Worm (Caenorhabditis elegans): Measurements from ENCODE around the gene clec-218.
A peak's percentile ranks its signal among the peaks of the same experiment; 100 is the strongest.

Gene clec-218

DNA sequence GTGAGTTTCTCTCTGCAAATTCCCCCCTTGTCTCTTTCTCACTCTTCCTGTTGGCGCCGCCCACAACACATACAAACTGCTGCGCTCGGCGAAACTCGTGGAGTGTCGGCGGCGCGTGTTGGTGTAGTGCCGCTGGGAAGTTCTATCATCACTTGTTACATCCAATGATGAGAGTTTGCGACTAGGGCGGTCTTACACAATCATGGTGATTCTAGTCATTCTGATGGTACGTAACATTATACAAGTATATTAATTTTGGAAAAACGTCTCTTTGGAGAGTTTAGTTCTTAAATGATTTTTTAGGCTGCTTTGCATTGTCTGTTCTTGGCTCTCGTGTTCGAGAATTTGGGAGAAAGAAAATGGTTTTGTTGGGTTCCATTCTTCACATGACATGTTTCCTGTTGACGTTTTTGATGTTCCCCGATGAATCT is 41.2 kb downstream of the clec-218 start:
- TF ChIP-seq ztf-11 (tag; optimal IDR thresholded peaks at IDR 0.05), result peak in 1 of 2 experiments; percentile 69
- TF ChIP-seq C34B4.2 (tag; optimal IDR thresholded peaks at IDR 0.05), result no peak
- TF ChIP-seq nhr-76 (tag; optimal IDR thresholded peaks at IDR 0.05), result no peak
- peak; percentile 80 for TF ChIP-seq irx-1 (tag; optimal IDR thresholded peaks at IDR 0.05)
- TF ChIP-seq pax-3 (tag; optimal IDR thresholded peaks at IDR 0.05), result peak; percentile 74
- TF ChIP-seq aha-1 (tag; optimal IDR thresholded peaks at IDR 0.05), result no peak
- no peak for TF ChIP-seq nhr-84 (tag; optimal IDR thresholded peaks at IDR 0.05)
- no peak for TF ChIP-seq ces-1 (GFP tag; optimal IDR thresholded peaks at IDR 0.05)
- TF ChIP-seq hlh-17 (GFP tag; optimal IDR thresholded peaks at IDR 0.05; ENCODE audit: borderline replicate concordance), result no peak
- TF ChIP-seq aly-2 (tag; optimal IDR thresholded peaks at IDR 0.05), result peak; percentile 49
- peak; percentile 72 for TF ChIP-seq nhr-77 (tag; optimal IDR thresholded peaks at IDR 0.05)
- peak; percentile 96 for TF ChIP-seq nhr-90 (tag; optimal IDR thresholded peaks at IDR 0.05; ENCODE audit: poor library complexity)
- TF ChIP-seq nhr-12 (tag; optimal IDR thresholded peaks at IDR 0.05), result no peak
- TF ChIP-seq alr-1 (tag; optimal IDR thresholded peaks at IDR 0.05; ENCODE audit: borderline replicate concordance), result no peak
- TF ChIP-seq elt-2 (tag; optimal IDR thresholded peaks at IDR 0.05), result peak; percentile 89
- TF ChIP-seq elt-3 (tag; optimal IDR thresholded peaks at IDR 0.05), result peak; percentile 16 to 80 (median 29)
- TF ChIP-seq blmp-1 (tag; optimal IDR thresholded peaks at IDR 0.05), result peak; percentile 26
- TF ChIP-seq ama-1 (optimal IDR thresholded peaks at IDR 0.05), result peak; percentile 96
- TF ChIP-seq zag-1 (tag; optimal IDR thresholded peaks at IDR 0.05), result no peak
- TF ChIP-seq dsc-1 (tag; optimal IDR thresholded peaks at IDR 0.05), result peak; percentile 93
- TF ChIP-seq nhr-237 (tag; optimal IDR thresholded peaks at IDR 0.05), result peak; percentile 8
- peak; percentile 71 for TF ChIP-seq skn-1 (tag; optimal IDR thresholded peaks at IDR 0.05)
- TF ChIP-seq unc-30 (tag; optimal IDR thresholded peaks at IDR 0.05), result no peak
- TF ChIP-seq F16B12.6 (tag; optimal IDR thresholded peaks at IDR 0.05), result peak; percentile 37
- TF ChIP-seq sptf-1 (tag; optimal IDR thresholded peaks at IDR 0.05), result no peak
- TF ChIP-seq nhr-20 (tag; optimal IDR thresholded peaks at IDR 0.05), result peak; percentile 95
- TF ChIP-seq fkh-8 (tag; optimal IDR thresholded peaks at IDR 0.05), result peak; percentile 38
- no peak for TF ChIP-seq ceh-63 (GFP tag; optimal IDR thresholded peaks at IDR 0.05)
- TF ChIP-seq lin-13 (GFP tag; optimal IDR thresholded peaks at IDR 0.05), result peak; percentile 59
- TF ChIP-seq unc-98 (GFP tag; IDR thresholded peaks at IDR 0.05), result no peak
- peak; percentile 85 to 86 (median 85) for TF ChIP-seq ceh-82 (tag; optimal IDR thresholded peaks at IDR 0.05)
- peak; percentile 93 for TF ChIP-seq swsn-7 (tag; optimal IDR thresholded peaks at IDR 0.05)
- peak; percentile 25 for TF ChIP-seq fkh-10 (GFP tag; optimal IDR thresholded peaks at IDR 0.05)
- peak; percentile 37 to 64 (median 56) for TF ChIP-seq dpl-1 (GFP tag; optimal IDR thresholded peaks at IDR 0.05)
- TF ChIP-seq mep-1 (tag; optimal IDR thresholded peaks at IDR 0.05), result peak; percentile 81
- TF ChIP-seq fkh-4 (tag; optimal IDR thresholded peaks at IDR 0.05; ENCODE audit: borderline replicate concordance), result no peak
- peak; percentile 77 for TF ChIP-seq ztf-4 (tag; optimal IDR thresholded peaks at IDR 0.05)
- peak; percentile 84 for TF ChIP-seq grh-1 (GFP tag; IDR thresholded peaks at IDR 0.05)
- TF ChIP-seq lin-39 (tag; optimal IDR thresholded peaks at IDR 0.05), result peak; percentile 81
- peak; percentile 39 for TF ChIP-seq C16A3.4 (tag; optimal IDR thresholded peaks at IDR 0.05)
- TF ChIP-seq nhr-11 (tag; optimal IDR thresholded peaks at IDR 0.05), result peak; percentile 28
- no peak for TF ChIP-seq vab-15 (tag; optimal IDR thresholded peaks at IDR 0.05)
- TF ChIP-seq snpc-4 (tag; optimal IDR thresholded peaks at IDR 0.05), result peak; percentile 99
- no peak for TF ChIP-seq ceh-90 (tag; optimal IDR thresholded peaks at IDR 0.05)
- peak; percentile 45 for TF ChIP-seq C04F5.9 (tag; optimal IDR thresholded peaks at IDR 0.05)
- peak; percentile 92 for TF ChIP-seq lin-14 (GFP tag; optimal IDR thresholded peaks at IDR 0.05)
- TF ChIP-seq pqm-1 (tag; optimal IDR thresholded peaks at IDR 0.05), result no peak
- no peak for TF ChIP-seq nhr-28 (tag; optimal IDR thresholded peaks at IDR 0.05)
- peak; percentile 85 for TF ChIP-seq tbx-2 (tag; optimal IDR thresholded peaks at IDR 0.05)
- peak; percentile 22 for TF ChIP-seq unc-130 (tag; optimal IDR thresholded peaks at IDR 0.05)
- peak; percentile 95 for TF ChIP-seq nhr-71 (tag; optimal IDR thresholded peaks at IDR 0.05)
- peak; percentile 73 for TF ChIP-seq sup-37 (GFP tag; optimal IDR thresholded peaks at IDR 0.05)
- TF ChIP-seq jun-1 (tag; optimal IDR thresholded peaks at IDR 0.05), result peak; percentile 55
- peak; percentile 59 to 84 for TF ChIP-seq lsy-2 (tag; optimal IDR thresholded peaks at IDR 0.05)

Data from whole organism, L1 larva.